Fruit fly (Drosophila melanogaster) whole organism, embryonic: Measurements from ENCODE around the gene cl.

Experiments
- Abd-B ChIP-seq: fragments of 200-800 bp; sonication (Bioruptor generic); optimal IDR thresholded peaks from 2 replicates; lab custom pipeline; 2018; ENCODE audit warnings: missing biosample characterization, mild to moderate bottlenecking, missing genetic modification characterization, moderate library complexity
- Atf-2 ChIP-seq: fragments of 200-800 bp; sonication (Bioruptor generic); optimal IDR thresholded peaks from 2 replicates; lab custom pipeline; 2016; ENCODE audit warnings: missing biosample characterization, missing genetic modification characterization
- B-H2 ChIP-seq: fragments of 200-800 bp; sonication (Bioruptor generic); optimal IDR thresholded peaks from 2 replicates; lab custom pipeline; 2018; ENCODE audit warnings: missing biosample characterization, mild to moderate bottlenecking, missing genetic modification characterization
- Blimp-1 ChIP-seq: fragments of 200-800 bp; sonication (Bioruptor generic); optimal IDR thresholded peaks from 3 replicates; lab custom pipeline; 2018; ENCODE audit warnings: missing biosample characterization, missing genetic modification characterization, mild to moderate bottlenecking, moderate library complexity, missing genetic modification reagents
- BtbVII ChIP-seq: fragments of 200-800 bp; sonication (Bioruptor generic); optimal IDR thresholded peaks from 3 replicates; lab custom pipeline; 2017; ENCODE audit warnings: missing biosample characterization, mild to moderate bottlenecking, missing genetic modification characterization
- CG10462 ChIP-seq: fragments of 200-800 bp; sonication (Bioruptor generic); optimal IDR thresholded peaks from 2 replicates; lab custom pipeline; 2016; ENCODE audit warnings: missing biosample characterization, missing genetic modification characterization
- CG10979 ChIP-seq: fragments of 200-800 bp; sonication (Bioruptor generic); optimal IDR thresholded peaks from 2 replicates; lab custom pipeline; 2018; ENCODE audit warnings: missing biosample characterization, mild to moderate bottlenecking, missing genetic modification characterization, moderate library complexity
- CG11456 ChIP-seq: fragments of 200-800 bp; sonication (Bioruptor generic); IDR thresholded peaks from 3 replicates; pipeline ENCODE4 v1.3.6; 2022; ENCODE audit warnings: missing biosample characterization, missing genetic modification characterization
- CG11504 ChIP-seq: fragments of 200-800 bp; sonication (Bioruptor generic); optimal IDR thresholded peaks from 3 replicates; lab custom pipeline; 2019; ENCODE audit warnings: missing biosample characterization, mild to moderate bottlenecking, missing genetic modification characterization, moderate library complexity
- CG11695 ChIP-seq: fragments of 200-800 bp; sonication (Bioruptor generic); IDR thresholded peaks from 3 replicates; pipeline ENCODE4 v1.3.6; 2022; ENCODE audit warnings: missing biosample characterization, missing genetic modification characterization
- CG13123 ChIP-seq: fragments of 200-800 bp; sonication (Bioruptor generic); optimal IDR thresholded peaks from 2 replicates; lab custom pipeline; 2016; ENCODE audit warnings: missing biosample characterization, missing genetic modification characterization
- CG14860 ChIP-seq: fragments of 200-800 bp; sonication (Bioruptor generic); IDR thresholded peaks from 3 replicates; pipeline ENCODE4 v1.3.6; 2022; ENCODE audit warnings: missing biosample characterization, missing genetic modification characterization; ENCODE audit not compliant: partially characterized antibody
- CG16813 ChIP-seq: fragments of 200-800 bp; sonication (Bioruptor generic); IDR thresholded peaks from 3 replicates; pipeline ENCODE4 v1.3.6; 2022; ENCODE audit warnings: missing biosample characterization, missing genetic modification characterization; ENCODE audit not compliant: partially characterized antibody
- CG17568 ChIP-seq: fragments of 200-800 bp; sonication (Bioruptor generic); optimal IDR thresholded peaks from 2 replicates; lab custom pipeline; 2018; ENCODE audit warnings: missing biosample characterization, mild to moderate bottlenecking, missing genetic modification characterization, moderate library complexity
- CG18011 ChIP-seq: fragments of 200-800 bp; sonication (Bioruptor generic); optimal IDR thresholded peaks from 2 replicates; lab custom pipeline; 2017; ENCODE audit warnings: missing biosample characterization, missing genetic modification characterization, mild to moderate bottlenecking, moderate library complexity, missing genotype
- CG1832 ChIP-seq: fragments of 200-800 bp; sonication (Bioruptor generic); optimal IDR thresholded peaks from 2 replicates; lab custom pipeline; 2017; ENCODE audit warnings: missing biosample characterization, mild to moderate bottlenecking, missing genetic modification characterization, inconsistent platforms
- CG32772 ChIP-seq: fragments of 200-800 bp; sonication (Bioruptor generic); IDR thresholded peaks from 2 replicates; pipeline ENCODE4 v1.3.6; 2022; ENCODE audit warnings: missing biosample characterization, missing genetic modification characterization
- CG34422 ChIP-seq: fragments of 200-800 bp; sonication (Bioruptor generic); IDR thresholded peaks from 3 replicates; pipeline ENCODE4 v1.3.6; 2022; ENCODE audit warnings: missing biosample characterization, missing genetic modification characterization
- CG4820 ChIP-seq: fragments of 200-800 bp; sonication (Bioruptor generic); optimal IDR thresholded peaks from 3 replicates; lab custom pipeline; 2016; ENCODE audit warnings: missing biosample characterization, missing genetic modification characterization
- CG6791 ChIP-seq: fragments of 200-800 bp; sonication (Bioruptor generic); IDR thresholded peaks from 3 replicates; pipeline ENCODE4 v1.3.6; 2022; ENCODE audit warnings: missing biosample characterization, missing genetic modification characterization; ENCODE audit not compliant: partially characterized antibody
- CG7372 ChIP-seq: fragments of 200-800 bp; sonication (Bioruptor generic); IDR thresholded peaks from 2 replicates; pipeline ENCODE4 v1.3.6; 2022; ENCODE audit warnings: missing biosample characterization, missing genetic modification characterization
- CG7786 ChIP-seq: fragments of 200-800 bp; sonication (Bioruptor generic); optimal IDR thresholded peaks from 2 replicates; lab custom pipeline; 2016; ENCODE audit warnings: missing biosample characterization, missing genetic modification characterization
- CG9932 ChIP-seq: fragments of 200-800 bp; sonication (Bioruptor generic); IDR thresholded peaks from 2 replicates; pipeline ENCODE4 v1.3.6; 2022; ENCODE audit warnings: missing biosample characterization, missing genetic modification characterization
- D19A ChIP-seq: fragments of 200-800 bp; optimal IDR thresholded peaks from 3 replicates; lab custom pipeline; 2019; ENCODE audit warnings: missing biosample characterization, mild to moderate bottlenecking, missing genetic modification characterization, moderate library complexity
- Deaf1 ChIP-seq: fragments of 200-800 bp; optimal IDR thresholded peaks from 3 replicates; lab custom pipeline; 2019; ENCODE audit warnings: missing biosample characterization, mild to moderate bottlenecking, missing genetic modification characterization, moderate library complexity
- E2f2 ChIP-seq: fragments of 200-800 bp; sonication (Bioruptor generic); IDR thresholded peaks from 2 replicates; pipeline ENCODE4 v1.3.6; 2022; ENCODE audit warnings: missing biosample characterization, missing genetic modification characterization
- ERR ChIP-seq: fragments of 200-800 bp; sonication (Bioruptor generic); optimal IDR thresholded peaks from 2 replicates; lab custom pipeline; 2016; ENCODE audit warnings: missing biosample characterization, missing genetic modification characterization
- Ets97D ChIP-seq: fragments of 200-800 bp; sonication (Bioruptor generic); optimal IDR thresholded peaks from 3 replicates; lab custom pipeline; 2016; ENCODE audit warnings: missing biosample characterization, missing genetic modification characterization
- Fer2 ChIP-seq: fragments of 200-800 bp; sonication (Bioruptor generic); optimal IDR thresholded peaks from 2 replicates; lab custom pipeline; 2018; ENCODE audit warnings: missing biosample characterization, mild to moderate bottlenecking, missing genetic modification characterization, moderate library complexity
- Gug ChIP-seq: fragments of 200-800 bp; sonication (Bioruptor generic); IDR thresholded peaks from 4 replicates; pipeline ENCODE4 v1.3.6; 2022; ENCODE audit warnings: missing biosample characterization, missing genetic modification characterization
- HLHmδ ChIP-seq: fragments of 200-800 bp; sonication (Bioruptor generic); optimal IDR thresholded peaks from 2 replicates; lab custom pipeline; 2018; ENCODE audit warnings: missing biosample characterization, mild to moderate bottlenecking, missing genetic modification characterization, moderate library complexity
- Hey ChIP-seq: fragments of 200-800 bp; sonication (Bioruptor generic); optimal IDR thresholded peaks from 3 replicates; lab custom pipeline; 2018; ENCODE audit warnings: missing biosample characterization, mild to moderate bottlenecking, missing genetic modification characterization
- Kr ChIP-seq: fragments of 200-800 bp; sonication (Bioruptor generic); optimal IDR thresholded peaks from 2 replicates; lab custom pipeline; 2017; ENCODE audit warnings: missing biosample characterization, mild to moderate bottlenecking, missing genetic modification characterization
- Tbp ChIP-seq: fragments of >200 bp; optimal IDR thresholded peaks from 2 replicates; lab custom pipeline; 2018; ENCODE audit warnings: missing biosample characterization, missing genetic modification characterization
- al ChIP-seq: fragments of 200-800 bp; sonication (Bioruptor generic); IDR thresholded peaks from 2 replicates; pipeline ENCODE4 v1.3.6; 2022; ENCODE audit warnings: missing biosample characterization, missing genetic modification characterization
- danr ChIP-seq: fragments of 200-800 bp; sonication (Bioruptor generic); IDR thresholded peaks from 2 replicates; pipeline ENCODE4 v1.3.6; 2022; ENCODE audit warnings: missing biosample characterization, missing genetic modification characterization
- exex ChIP-seq: fragments of 200-800 bp; sonication (Bioruptor generic); optimal IDR thresholded peaks from 4 replicates; lab custom pipeline; 2018; ENCODE audit warnings: missing biosample characterization, mild to moderate bottlenecking, missing genetic modification characterization, moderate library complexity
- fd102C ChIP-seq: fragments of 200-800 bp; sonication (Bioruptor generic); optimal IDR thresholded peaks from 2 replicates; lab custom pipeline; 2018; ENCODE audit warnings: missing biosample characterization, mild to moderate bottlenecking, missing genetic modification characterization, moderate library complexity
- fru ChIP-seq: fragments of >200 bp; optimal IDR thresholded peaks from 2 replicates; lab custom pipeline; 2017
- hb ChIP-seq: fragments of 200-800 bp; sonication (Bioruptor generic); IDR thresholded peaks from 3 replicates; pipeline ENCODE4 v1.3.6; 2022; ENCODE audit warnings: missing biosample characterization, missing genetic modification characterization; ENCODE audit not compliant: partially characterized antibody
- lov ChIP-seq, 2 experiments: fragments of 200-800 bp in 1 of 2; fragments of >200 bp in 1 of 2; sonication (Bioruptor generic) in 1 of 2; IDR thresholded peaks in 1 of 2; optimal IDR thresholded peaks in 1 of 2; 2 replicates in 1 of 2; 3 replicates in 1 of 2; pipeline versions ENCODE4 v1.3.6 to Lab custom; 2017 to 2022; ENCODE audit warnings: missing biosample characterization in 1 of 2, missing genetic modification characterization in 1 of 2
- maf-S ChIP-seq: fragments of 200-800 bp; sonication (Bioruptor generic); optimal IDR thresholded peaks from 2 replicates; lab custom pipeline; 2016; ENCODE audit warnings: missing biosample characterization, missing genetic modification characterization
- mam ChIP-seq: fragments of 200-800 bp; sonication (Bioruptor generic); optimal IDR thresholded peaks from 3 replicates; lab custom pipeline; 2016; ENCODE audit warnings: missing biosample characterization, missing genetic modification characterization
- oc ChIP-seq: fragments of 200-800 bp; sonication (Bioruptor generic); optimal IDR thresholded peaks from 2 replicates; lab custom pipeline; 2018; ENCODE audit warnings: missing biosample characterization, mild to moderate bottlenecking, missing genetic modification characterization, moderate library complexity
- pnt ChIP-seq: fragments of 200-800 bp; sonication (Bioruptor generic); optimal IDR thresholded peaks from 3 replicates; lab custom pipeline; 2016; ENCODE audit warnings: missing biosample characterization, missing genetic modification characterization
- pzg ChIP-seq: fragments of 200-800 bp; sonication (Bioruptor generic); optimal IDR thresholded peaks from 3 replicates; lab custom pipeline; 2018; ENCODE audit warnings: missing biosample characterization, mild to moderate bottlenecking, missing genetic modification characterization, moderate library complexity
- slbo ChIP-seq: fragments of 200-800 bp; sonication (Bioruptor generic); IDR thresholded peaks from 2 replicates; pipeline ENCODE4 v1.3.6; 2022; ENCODE audit warnings: missing biosample characterization, missing genetic modification characterization
- sna ChIP-seq: fragments of 200-800 bp; sonication (Bioruptor generic); IDR thresholded peaks from 2 replicates; pipeline ENCODE4 v1.3.6; 2022; ENCODE audit warnings: missing biosample characterization, missing genetic modification characterization; ENCODE audit not compliant: partially characterized antibody
- unc-4 ChIP-seq: fragments of 200-800 bp; sonication (Bioruptor generic); IDR thresholded peaks from 2 replicates; pipeline ENCODE4 v1.3.6; 2022; ENCODE audit warnings: missing biosample characterization, missing genetic modification characterization; ENCODE audit not compliant: partially characterized antibody
- wek ChIP-seq: fragments of 200-800 bp; sonication (Bioruptor generic); optimal IDR thresholded peaks from 3 replicates; lab custom pipeline; 2018; ENCODE audit warnings: missing biosample characterization, mild to moderate bottlenecking, missing genetic modification characterization, moderate library complexity

cl gene

dm6 chr2L:5569503-5569902 is 49.6 kb downstream of the cl start (continued):
- TF ChIP-seq CG9932, result peak; percentile 58
- TF ChIP-seq Tbp (GFP tag; lab: Kevin White, UChicago), result no peak
- TF ChIP-seq Fer2 (tag; lab: Kevin White, UChicago), result no peak
- TF ChIP-seq CG34422 (GFP tag; lab: Robert Waterston, UW), result no peak
- TF ChIP-seq D19A (tag; lab: Kevin White, UChicago), result peak; percentile 84
- peak; percentile 18; the same call in 1 of the 2 replicates for TF ChIP-seq E2f2
- TF ChIP-seq unc-4 (GFP tag; lab: Robert Waterston, UW), result no peak
- TF ChIP-seq oc (tag; lab: Kevin White, UChicago), result no peak
- TF ChIP-seq CG11456, result 0 out of 3 replicates have a peak, but pooled peaks have one; percentile 43
- no peak for TF ChIP-seq Atf-2
- TF ChIP-seq CG7372 (GFP tag; lab: Robert Waterston, UW), result no peak
- no peak for TF ChIP-seq Deaf1
- TF ChIP-seq CG14860 (GFP tag; lab: Robert Waterston, UW), result no peak
- no peak for TF ChIP-seq fd102C
- no peak for TF ChIP-seq hb (GFP tag; lab: Robert Waterston, UW)
- no peak for TF ChIP-seq ERR (GFP tag; lab: Kevin White, UChicago)
- 0 out of 2 replicates have a peak, but pooled peaks have one; percentile 7 for TF ChIP-seq danr (GFP tag; lab: Robert Waterston, UW)
- peak; percentile 71 for TF ChIP-seq slbo (GFP tag; lab: Robert Waterston, UW)
- no peak for TF ChIP-seq CG16813 (GFP tag; lab: Robert Waterston, UW)
- TF ChIP-seq maf-S (GFP tag; lab: Kevin White, UChicago), result no peak
- TF ChIP-seq CG6791 (GFP tag; lab: Robert Waterston, UW), result no peak
- no peak for TF ChIP-seq Blimp-1
- no peak for TF ChIP-seq CG10979 (tag; lab: Kevin White, UChicago)
- no peak for TF ChIP-seq exex
- 0 out of 4 replicates have a peak, but pooled peaks have one; percentile 17 for TF ChIP-seq Gug (GFP tag; lab: Robert Waterston, UW)
- TF ChIP-seq al (GFP tag; lab: Robert Waterston, UW), result 0 out of 2 replicates have a peak, but pooled peaks have one; percentile 10
- no peak for TF ChIP-seq Ets97D (GFP tag; lab: Kevin White, UChicago)
- peak; percentile 22 for TF ChIP-seq Abd-B
- no peak for TF ChIP-seq CG10462 (GFP tag; lab: Kevin White, UChicago)
- TF ChIP-seq fru (lab: Kevin White, UChicago), result no peak
- no peak for TF ChIP-seq Hey
- TF ChIP-seq CG32772 (GFP tag; lab: Robert Waterston, UW), result peak; percentile 44
- no peak for TF ChIP-seq Kr
- TF ChIP-seq lov (optimal IDR thresholded peaks at IDR 0.05; lab: Kevin White, UChicago), result no peak
- TF ChIP-seq lov (GFP tag; IDR thresholded peaks at IDR 0.05; lab: Robert Waterston, UW), result no peak
- 0 out of 3 replicates have a peak, but pooled peaks have one; percentile 45 for TF ChIP-seq CG11695 (GFP tag; lab: Robert Waterston, UW)
- no peak for TF ChIP-seq CG17568 (GFP tag; lab: Kevin White, UChicago)
- TF ChIP-seq mam (GFP tag; lab: Kevin White, UChicago), result peak; percentile 14
- TF ChIP-seq CG7786 (GFP tag; lab: Kevin White, UChicago), result no peak
- no peak for TF ChIP-seq HLHmδ (GFP tag; lab: Kevin White, UChicago)
- no peak for TF ChIP-seq CG18011 (GFP tag; lab: Kevin White, UChicago)
- TF ChIP-seq sna (GFP tag; lab: Robert Waterston, UW), result no peak
- TF ChIP-seq wek (GFP tag; lab: Kevin White, UChicago), result no peak
- no peak for TF ChIP-seq pzg (GFP tag; lab: Kevin White, UChicago)
- peak; percentile 17 for TF ChIP-seq BtbVII (GFP tag; lab: Kevin White, UChicago)
- TF ChIP-seq pnt (GFP tag; lab: Kevin White, UChicago), result no peak
- TF ChIP-seq CG13123, result no peak
- TF ChIP-seq CG4820 (GFP tag; lab: Kevin White, UChicago), result no peak
- TF ChIP-seq CG1832 (GFP tag; lab: Kevin White, UChicago), result no peak
- no peak for TF ChIP-seq B-H2 (GFP tag; lab: Kevin White, UChicago)
- TF ChIP-seq CG11504 (tag; lab: Kevin White, UChicago), result peak; percentile 52
